Fruit fly (Drosophila melanogaster) whole organism, prepupa: ENCODE measurements around the gene Gr10a.

ENCODE experiments used
- Blimp-1 ChIP-seq: fragments of 200-800 bp; sonication (Bioruptor generic); optimal IDR thresholded peaks from 3 replicates; lab custom pipeline; 2017; ENCODE audit warnings: missing biosample characterization, missing genetic modification characterization, mild to moderate bottlenecking, moderate library complexity, missing genetic modification reagents
- CG10631 ChIP-seq: fragments of 200-800 bp; sonication (Bioruptor generic); optimal IDR thresholded peaks from 2 replicates; lab custom pipeline; 2016; ENCODE audit warnings: missing biosample characterization, missing genetic modification characterization
- CG10669 ChIP-seq: fragments of 200-800 bp; sonication (Bioruptor generic); optimal IDR thresholded peaks from 3 replicates; lab custom pipeline; 2018; ENCODE audit warnings: missing biosample characterization, mild to moderate bottlenecking, missing genetic modification characterization, moderate library complexity
- CG11762 ChIP-seq: fragments of 200-800 bp; sonication (Bioruptor generic); optimal IDR thresholded peaks from 3 replicates; lab custom pipeline; 2016; ENCODE audit warnings: missing biosample characterization, missing genetic modification characterization; ENCODE audit not compliant: insufficient read depth
- CG15336 ChIP-seq: fragments of 200-800 bp; sonication (Bioruptor generic); IDR thresholded peaks from 2 replicates; pipeline ENCODE4 v1.3.6; 2022; ENCODE audit warnings: missing biosample characterization, missing genetic modification characterization
- CG16779 ChIP-seq: fragments of 200-800 bp; sonication (Bioruptor generic); optimal IDR thresholded peaks from 3 replicates; lab custom pipeline; 2017; ENCODE audit warnings: missing biosample characterization, mild to moderate bottlenecking, missing genetic modification characterization
- CG3032 ChIP-seq: fragments of 200-800 bp; optimal IDR thresholded peaks from 2 replicates; lab custom pipeline; 2019; ENCODE audit warnings: missing biosample characterization, mild to moderate bottlenecking, missing genetic modification characterization, moderate library complexity
- CG31627 ChIP-seq: fragments of 200-800 bp; sonication (Bioruptor generic); optimal IDR thresholded peaks from 3 replicates; lab custom pipeline; 2016; ENCODE audit warnings: missing biosample characterization, missing genetic modification characterization
- CG34406 ChIP-seq: fragments of 200-800 bp; sonication (Bioruptor generic); optimal IDR thresholded peaks from 3 replicates; lab custom pipeline; 2016; ENCODE audit warnings: missing biosample characterization, missing genetic modification characterization
- CG3919 ChIP-seq: fragments of 200-800 bp; sonication (Bioruptor generic); optimal IDR thresholded peaks from 3 replicates; lab custom pipeline; 2016; ENCODE audit warnings: missing biosample characterization, missing genetic modification characterization
- CG4318 ChIP-seq: fragments of 200-800 bp; sonication (Bioruptor generic); optimal IDR thresholded peaks from 3 replicates; lab custom pipeline; 2017; ENCODE audit warnings: missing biosample characterization, mild to moderate bottlenecking, missing genetic modification characterization
- CG6163 ChIP-seq: fragments of 200-800 bp; sonication (Bioruptor generic); IDR thresholded peaks from 3 replicates; pipeline ENCODE4 v1.3.6; 2022; ENCODE audit warnings: missing biosample characterization, missing genetic modification characterization
- CG6276 ChIP-seq: fragments of 200-800 bp; sonication (Bioruptor generic); optimal IDR thresholded peaks from 2 replicates; lab custom pipeline; 2017; ENCODE audit warnings: missing biosample characterization, mild to moderate bottlenecking, missing genetic modification characterization
- CG6792 ChIP-seq: fragments of 200-800 bp; sonication (Bioruptor generic); optimal IDR thresholded peaks from 3 replicates; lab custom pipeline; 2016; ENCODE audit warnings: missing biosample characterization, missing genetic modification characterization
- CG6808 ChIP-seq: fragments of 200-800 bp; sonication (Bioruptor generic); optimal IDR thresholded peaks from 3 replicates; lab custom pipeline; 2017; ENCODE audit warnings: missing biosample characterization, missing genetic modification characterization, mild to moderate bottlenecking, moderate library complexity, missing genetic modification reagents
- CG6854 ChIP-seq: fragments of 200-800 bp; sonication (Bioruptor generic); optimal IDR thresholded peaks from 2 replicates; lab custom pipeline; 2017; ENCODE audit warnings: missing biosample characterization, mild to moderate bottlenecking, missing genetic modification characterization
- CG7368 ChIP-seq: fragments of 200-800 bp; sonication (Bioruptor generic); optimal IDR thresholded peaks from 3 replicates; lab custom pipeline; 2016; ENCODE audit warnings: missing biosample characterization, missing genetic modification characterization
- CG8119 ChIP-seq: fragments of 200-800 bp; sonication (Bioruptor generic); IDR thresholded peaks from 3 replicates; pipeline ENCODE4 v1.3.6; 2022; ENCODE audit warnings: missing biosample characterization, missing genetic modification characterization
- CG8632 ChIP-seq: fragments of 200-800 bp; sonication (Bioruptor generic); optimal IDR thresholded peaks from 3 replicates; lab custom pipeline; 2016; ENCODE audit warnings: missing biosample characterization, missing genetic modification characterization
- CG9139 ChIP-seq: fragments of 200-800 bp; sonication (Bioruptor generic); optimal IDR thresholded peaks from 3 replicates; lab custom pipeline; 2017; ENCODE audit warnings: missing biosample characterization, mild to moderate bottlenecking, missing genetic modification characterization
- Eip75B ChIP-seq: fragments of 200-800 bp; sonication (Bioruptor generic); optimal IDR thresholded peaks from 3 replicates; lab custom pipeline; 2016; ENCODE audit warnings: missing biosample characterization, missing genetic modification characterization
- Eip78C ChIP-seq: fragments of 200-800 bp; sonication (Bioruptor generic); peaks from one replicate; lab custom pipeline; 2016; ENCODE audit warnings: missing biosample characterization, missing genetic modification characterization
- Ets96B ChIP-seq: fragments of 200-800 bp; optimal IDR thresholded peaks from 2 replicates; lab custom pipeline; 2019; ENCODE audit warnings: missing biosample characterization, mild to moderate bottlenecking, missing genetic modification characterization, moderate library complexity
- Hr39 ChIP-seq: fragments of 200-800 bp; sonication (Bioruptor generic); optimal IDR thresholded peaks from 2 replicates; lab custom pipeline; 2016; ENCODE audit warnings: missing biosample characterization, missing genetic modification characterization
- Met ChIP-seq: fragments of 200-800 bp; sonication (Bioruptor generic); optimal IDR thresholded peaks from 3 replicates; lab custom pipeline; 2016; ENCODE audit warnings: missing biosample characterization, missing genetic modification characterization
- OdsH ChIP-seq: fragments of 200-800 bp; sonication (Bioruptor generic); optimal IDR thresholded peaks from 3 replicates; lab custom pipeline; 2016; ENCODE audit warnings: missing biosample characterization, missing genetic modification characterization
- Sox102F ChIP-seq: fragments of 200-800 bp; sonication (Bioruptor generic); optimal IDR thresholded peaks from 2 replicates; lab custom pipeline; 2016; ENCODE audit warnings: missing biosample characterization, mild to moderate bottlenecking, missing genetic modification characterization
- achi ChIP-seq: fragments of 200-800 bp; sonication (Bioruptor generic); optimal IDR thresholded peaks from 3 replicates; lab custom pipeline; 2016; ENCODE audit warnings: missing biosample characterization, missing genetic modification characterization
- acj6 ChIP-seq: fragments of 200-800 bp; sonication (Bioruptor generic); optimal IDR thresholded peaks from 3 replicates; lab custom pipeline; 2016; ENCODE audit warnings: missing biosample characterization, missing genetic modification characterization
- cyc ChIP-seq: fragments of 200-800 bp; sonication (Bioruptor generic); optimal IDR thresholded peaks from 3 replicates; lab custom pipeline; 2016; ENCODE audit warnings: missing biosample characterization, missing genetic modification characterization
- dac ChIP-seq: fragments of 200-800 bp; sonication (Bioruptor generic); optimal IDR thresholded peaks from 2 replicates; lab custom pipeline; 2017; ENCODE audit warnings: missing biosample characterization, mild to moderate bottlenecking, missing genetic modification characterization
- dsx ChIP-seq: fragments of 200-800 bp; optimal IDR thresholded peaks from 3 replicates; lab custom pipeline; 2019; ENCODE audit warnings: missing biosample characterization, mild to moderate bottlenecking, missing genetic modification characterization, moderate library complexity; ENCODE audit not compliant: poor library complexity, severe bottlenecking
- eg ChIP-seq: fragments of 200-800 bp; sonication (Bioruptor generic); IDR thresholded peaks from 3 replicates; pipeline ENCODE4 v1.3.6; 2022; ENCODE audit warnings: missing biosample characterization, missing genetic modification characterization
- esn ChIP-seq: fragments of 200-800 bp; sonication (Bioruptor generic); optimal IDR thresholded peaks from 2 replicates; lab custom pipeline; 2016; ENCODE audit warnings: missing biosample characterization, mild to moderate bottlenecking, missing genetic modification characterization, moderate library complexity
- lz ChIP-seq: fragments of 200-800 bp; sonication (Bioruptor generic); optimal IDR thresholded peaks from 3 replicates; lab custom pipeline; 2016; ENCODE audit warnings: missing biosample characterization, missing genetic modification characterization
- net ChIP-seq: fragments of 200-800 bp; sonication (Bioruptor generic); optimal IDR thresholded peaks from 3 replicates; lab custom pipeline; 2016; ENCODE audit warnings: missing biosample characterization, missing genetic modification characterization
- pdm3 ChIP-seq: fragments of 200-800 bp; sonication (Bioruptor generic); optimal IDR thresholded peaks from 3 replicates; lab custom pipeline; 2016; ENCODE audit warnings: missing biosample characterization, missing genetic modification characterization
- spab ChIP-seq: fragments of 200-800 bp; sonication (Bioruptor generic); optimal IDR thresholded peaks from 2 replicates; lab custom pipeline; 2017; ENCODE audit warnings: missing biosample characterization, mild to moderate bottlenecking, missing genetic modification characterization, missing genetic modification reagents
- ss ChIP-seq, 2 experiments: fragments of 200-800 bp; sonication (Bioruptor generic); optimal IDR thresholded peaks; 2 replicates in 1 of 2; 3 replicates in 1 of 2; lab custom pipeline; 2017 to 2018; ENCODE audit warnings: mild to moderate bottlenecking in 2 of 2, missing biosample characterization in 2 of 2, missing genetic modification characterization in 2 of 2, moderate library complexity in 1 of 2
- svp ChIP-seq: fragments of 200-800 bp; sonication (Bioruptor generic); peaks from one replicate; lab custom pipeline; 2016; ENCODE audit warnings: missing biosample characterization, missing genetic modification characterization
- topi ChIP-seq: fragments of 200-800 bp; sonication (Bioruptor generic); optimal IDR thresholded peaks from 3 replicates; lab custom pipeline; 2016; ENCODE audit warnings: missing biosample characterization, missing genetic modification characterization

Gr10a gene

DNA sequence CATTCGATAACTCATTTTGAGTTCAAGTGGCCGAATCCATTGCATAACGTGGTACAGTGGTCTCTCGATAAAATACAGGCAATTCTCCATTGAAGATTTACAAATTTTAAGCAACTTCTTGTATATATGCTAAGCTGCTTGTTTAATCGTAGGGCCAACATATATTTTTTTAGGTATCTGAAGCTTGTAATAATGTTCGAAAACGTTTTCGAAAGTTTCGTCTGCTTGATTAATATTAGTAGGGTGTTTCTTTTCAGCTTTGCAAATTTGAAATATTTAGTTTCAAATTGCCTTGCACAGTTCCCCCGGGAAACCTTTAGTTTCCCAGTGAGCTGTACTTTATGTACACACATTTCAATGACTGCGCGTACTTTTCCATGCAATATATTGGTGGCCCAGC, 37.5 kb downstream of the Gr10a start:
- TF ChIP-seq OdsH (GFP tag; lab: Kevin White, UChicago) (no peak), CG8632 (GFP tag; lab: Kevin White, UChicago) (no peak), Eip78C (GFP tag; lab: Kevin White, UChicago) (no peak), net (no peak), CG6276 (GFP tag; lab: Kevin White, UChicago) (no peak), CG3919 (GFP tag; lab: Kevin White, UChicago) (no peak), lz (GFP tag; lab: Kevin White, UChicago) (no peak), dac (no peak), Hr39 (GFP tag; lab: Kevin White, UChicago) (no peak)
- TF ChIP-seq, all 60 proteins: peak for 0

DNA sequence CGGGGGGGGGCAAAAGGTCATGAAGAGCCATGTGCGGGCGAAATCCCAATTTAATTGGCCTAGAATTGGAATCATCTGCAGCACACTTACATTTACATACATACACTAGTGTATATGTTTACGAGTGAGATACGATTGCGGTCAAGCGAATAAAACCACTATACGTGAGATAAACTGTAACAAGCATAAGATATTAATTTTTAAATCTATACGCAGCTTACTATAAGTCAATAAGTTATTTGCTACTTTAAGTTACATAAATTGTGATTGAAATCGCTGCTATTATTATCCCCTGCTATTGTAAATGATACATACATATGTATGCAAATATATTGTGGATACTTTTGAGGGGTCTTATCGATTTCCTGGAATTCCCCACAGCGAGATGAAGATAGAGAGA, 38.1 kb downstream of the Gr10a start:
- TF ChIP-seq CG6808 (GFP tag; lab: Kevin White, UChicago) (no peak), dsx (GFP tag; lab: Kevin White, UChicago) (peak; percentile 21), OdsH (GFP tag; lab: Kevin White, UChicago) (peak; percentile 18), topi (GFP tag; lab: Kevin White, UChicago) (peak; percentile 21), Eip78C (GFP tag; lab: Kevin White, UChicago) (peak; percentile 73), svp (GFP tag; lab: Kevin White, UChicago) (peak; percentile 58), esn (peak; percentile 26), CG6163 (GFP tag; lab: Robert Waterston, UW) (peak; percentile 34; the same call in 2 of the 3 replicates), CG8119 (GFP tag; lab: Robert Waterston, UW) (peak; percentile 38; the same call in 1 of the 3 replicates), CG7368 (GFP tag; lab: Kevin White, UChicago) (no peak), acj6 (GFP tag; lab: Kevin White, UChicago) (no peak), dac (no peak), cyc (peak; percentile 2), achi (peak; percentile 4), CG16779 (tag; lab: Kevin White, UChicago) (no peak), spab (GFP tag; lab: Kevin White, UChicago) (no peak), CG10631 (GFP tag; lab: Kevin White, UChicago) (no peak), CG11762 (no peak), CG15336 (peak; percentile 33; the same call in 1 of the 2 replicates), Sox102F (GFP tag; lab: Kevin White, UChicago) (no peak), lz (GFP tag; lab: Kevin White, UChicago) (peak; percentile 23), Eip75B (GFP tag; lab: Kevin White, UChicago) (peak; percentile 21), CG10669 (GFP tag; lab: Kevin White, UChicago) (no peak), CG3919 (GFP tag; lab: Kevin White, UChicago) (no peak), CG9139 (GFP tag; lab: Kevin White, UChicago) (no peak), pdm3 (GFP tag; lab: Kevin White, UChicago) (peak; percentile 27), CG34406 (GFP tag; lab: Kevin White, UChicago) (peak; percentile 9), CG3032 (tag; lab: Kevin White, UChicago) (peak; percentile 29), ss (GFP tag; optimal IDR thresholded peaks at IDR 0.05; lab: Kevin White, UChicago) (peak in 1 of 2 experiments; percentile 19), Met (peak; percentile 13), Blimp-1 (GFP tag; lab: Kevin White, UChicago) (no peak), CG31627 (no peak), CG4318 (no peak), CG6854 (no peak), CG6792 (GFP tag; lab: Kevin White, UChicago) (no peak), Ets96B (peak; percentile 8), eg (GFP tag; lab: Robert Waterston, UW) (peak; percentile 61; the same call in 2 of the 3 replicates)
